Fruit fly (Drosophila melanogaster) whole organism, prepupa: ENCODE measurements around the gene CG3165.

ENCODE experiments used
- Blimp-1 ChIP-seq: fragments of 200-800 bp; sonication (Bioruptor generic); optimal IDR thresholded peaks from 3 replicates; lab custom pipeline; 2017; ENCODE audit warnings: missing biosample characterization, missing genetic modification characterization, mild to moderate bottlenecking, moderate library complexity, missing genetic modification reagents
- CG10669 ChIP-seq: fragments of 200-800 bp; sonication (Bioruptor generic); optimal IDR thresholded peaks from 3 replicates; lab custom pipeline; 2018; ENCODE audit warnings: missing biosample characterization, mild to moderate bottlenecking, missing genetic modification characterization, moderate library complexity
- CG11294 ChIP-seq: fragments of 200-800 bp; sonication (Bioruptor generic); IDR thresholded peaks from 2 replicates; pipeline ENCODE4 v1.3.6; 2022; ENCODE audit warnings: missing biosample characterization, missing genetic modification characterization
- CG15336 ChIP-seq: fragments of 200-800 bp; sonication (Bioruptor generic); IDR thresholded peaks from 2 replicates; pipeline ENCODE4 v1.3.6; 2022; ENCODE audit warnings: missing biosample characterization, missing genetic modification characterization
- CG1621 ChIP-seq: fragments of 200-800 bp; sonication (Bioruptor generic); optimal IDR thresholded peaks from 3 replicates; lab custom pipeline; 2018; ENCODE audit warnings: missing biosample characterization, mild to moderate bottlenecking, missing genetic modification characterization
- CG16779 ChIP-seq: fragments of 200-800 bp; sonication (Bioruptor generic); optimal IDR thresholded peaks from 3 replicates; lab custom pipeline; 2017; ENCODE audit warnings: missing biosample characterization, mild to moderate bottlenecking, missing genetic modification characterization
- CG32006 ChIP-seq: fragments of 200-800 bp; sonication (Bioruptor generic); optimal IDR thresholded peaks from 3 replicates; lab custom pipeline; 2017; ENCODE audit warnings: missing biosample characterization, mild to moderate bottlenecking, missing genetic modification characterization
- CG34406 ChIP-seq: fragments of 200-800 bp; sonication (Bioruptor generic); optimal IDR thresholded peaks from 3 replicates; lab custom pipeline; 2016; ENCODE audit warnings: missing biosample characterization, missing genetic modification characterization
- CG3919 ChIP-seq: fragments of 200-800 bp; sonication (Bioruptor generic); optimal IDR thresholded peaks from 3 replicates; lab custom pipeline; 2016; ENCODE audit warnings: missing biosample characterization, missing genetic modification characterization
- CG6163 ChIP-seq: fragments of 200-800 bp; sonication (Bioruptor generic); IDR thresholded peaks from 3 replicates; pipeline ENCODE4 v1.3.6; 2022; ENCODE audit warnings: missing biosample characterization, missing genetic modification characterization
- CG6276 ChIP-seq: fragments of 200-800 bp; sonication (Bioruptor generic); optimal IDR thresholded peaks from 2 replicates; lab custom pipeline; 2017; ENCODE audit warnings: missing biosample characterization, mild to moderate bottlenecking, missing genetic modification characterization
- CG6792 ChIP-seq: fragments of 200-800 bp; sonication (Bioruptor generic); optimal IDR thresholded peaks from 3 replicates; lab custom pipeline; 2016; ENCODE audit warnings: missing biosample characterization, missing genetic modification characterization
- CG8119 ChIP-seq: fragments of 200-800 bp; sonication (Bioruptor generic); IDR thresholded peaks from 3 replicates; pipeline ENCODE4 v1.3.6; 2022; ENCODE audit warnings: missing biosample characterization, missing genetic modification characterization
- CG8319 ChIP-seq: fragments of 200-800 bp; sonication (Bioruptor generic); optimal IDR thresholded peaks from 3 replicates; lab custom pipeline; 2016; ENCODE audit warnings: missing biosample characterization, missing genetic modification characterization
- Eip78C ChIP-seq: fragments of 200-800 bp; sonication (Bioruptor generic); peaks from one replicate; lab custom pipeline; 2016; ENCODE audit warnings: missing biosample characterization, missing genetic modification characterization
- Eip93F ChIP-seq: fragments of 200-800 bp; sonication (Bioruptor generic); optimal IDR thresholded peaks from 2 replicates; lab custom pipeline; 2016; ENCODE audit warnings: missing biosample characterization, mild to moderate bottlenecking, missing genetic modification characterization
- Ets21C ChIP-seq: fragments of 200-800 bp; sonication (Bioruptor generic); optimal IDR thresholded peaks from 3 replicates; lab custom pipeline; 2016; ENCODE audit warnings: missing biosample characterization, missing genetic modification characterization
- Ets96B ChIP-seq: fragments of 200-800 bp; optimal IDR thresholded peaks from 2 replicates; lab custom pipeline; 2019; ENCODE audit warnings: missing biosample characterization, mild to moderate bottlenecking, missing genetic modification characterization, moderate library complexity
- Gug ChIP-seq: fragments of 200-800 bp; sonication (Bioruptor generic); IDR thresholded peaks from 2 replicates; pipeline ENCODE4 v1.3.6; 2022; ENCODE audit warnings: missing biosample characterization, missing genetic modification characterization
- Hr38 ChIP-seq: sonication (Bioruptor generic); optimal IDR thresholded peaks from 2 replicates; lab custom pipeline; 2016; ENCODE audit warnings: missing biosample characterization, missing genetic modification characterization
- Hr39 ChIP-seq: fragments of 200-800 bp; sonication (Bioruptor generic); optimal IDR thresholded peaks from 2 replicates; lab custom pipeline; 2016; ENCODE audit warnings: missing biosample characterization, missing genetic modification characterization
- Hr4 ChIP-seq: fragments of 200-800 bp; sonication (Bioruptor generic); optimal IDR thresholded peaks from 3 replicates; lab custom pipeline; 2016; ENCODE audit warnings: missing biosample characterization, missing genetic modification characterization
- Met ChIP-seq: fragments of 200-800 bp; sonication (Bioruptor generic); optimal IDR thresholded peaks from 3 replicates; lab custom pipeline; 2016; ENCODE audit warnings: missing biosample characterization, missing genetic modification characterization
- OdsH ChIP-seq: fragments of 200-800 bp; sonication (Bioruptor generic); optimal IDR thresholded peaks from 3 replicates; lab custom pipeline; 2016; ENCODE audit warnings: missing biosample characterization, missing genetic modification characterization
- Sox102F ChIP-seq: fragments of 200-800 bp; sonication (Bioruptor generic); optimal IDR thresholded peaks from 2 replicates; lab custom pipeline; 2016; ENCODE audit warnings: missing biosample characterization, mild to moderate bottlenecking, missing genetic modification characterization
- Sox14 ChIP-seq: fragments of 200-800 bp; sonication (Bioruptor generic); optimal IDR thresholded peaks from 3 replicates; lab custom pipeline; 2016; ENCODE audit warnings: missing biosample characterization, missing genetic modification characterization
- achi ChIP-seq: fragments of 200-800 bp; sonication (Bioruptor generic); optimal IDR thresholded peaks from 3 replicates; lab custom pipeline; 2016; ENCODE audit warnings: missing biosample characterization, missing genetic modification characterization
- acj6 ChIP-seq: fragments of 200-800 bp; sonication (Bioruptor generic); optimal IDR thresholded peaks from 3 replicates; lab custom pipeline; 2016; ENCODE audit warnings: missing biosample characterization, missing genetic modification characterization
- cyc ChIP-seq: fragments of 200-800 bp; sonication (Bioruptor generic); optimal IDR thresholded peaks from 3 replicates; lab custom pipeline; 2016; ENCODE audit warnings: missing biosample characterization, missing genetic modification characterization
- dac ChIP-seq: fragments of 200-800 bp; sonication (Bioruptor generic); optimal IDR thresholded peaks from 2 replicates; lab custom pipeline; 2017; ENCODE audit warnings: missing biosample characterization, mild to moderate bottlenecking, missing genetic modification characterization
- dsx ChIP-seq: fragments of 200-800 bp; optimal IDR thresholded peaks from 3 replicates; lab custom pipeline; 2019; ENCODE audit warnings: missing biosample characterization, mild to moderate bottlenecking, missing genetic modification characterization, moderate library complexity; ENCODE audit not compliant: poor library complexity, severe bottlenecking
- eg ChIP-seq: fragments of 200-800 bp; sonication (Bioruptor generic); IDR thresholded peaks from 3 replicates; pipeline ENCODE4 v1.3.6; 2022; ENCODE audit warnings: missing biosample characterization, missing genetic modification characterization
- esn ChIP-seq: fragments of 200-800 bp; sonication (Bioruptor generic); optimal IDR thresholded peaks from 2 replicates; lab custom pipeline; 2016; ENCODE audit warnings: missing biosample characterization, mild to moderate bottlenecking, missing genetic modification characterization, moderate library complexity
- fd59A ChIP-seq: fragments of 200-800 bp; sonication (Bioruptor generic); optimal IDR thresholded peaks from 2 replicates; lab custom pipeline; 2017; ENCODE audit warnings: missing biosample characterization, mild to moderate bottlenecking, missing genetic modification characterization, missing genetic modification reagents
- fd85E ChIP-seq: fragments of 200-800 bp; sonication (Bioruptor generic); optimal IDR thresholded peaks from 3 replicates; lab custom pipeline; 2016; ENCODE audit warnings: missing biosample characterization, missing genetic modification characterization
- fkh ChIP-seq: fragments of 200-800 bp; sonication (Bioruptor generic); optimal IDR thresholded peaks from 3 replicates; lab custom pipeline; 2017; ENCODE audit warnings: missing biosample characterization, mild to moderate bottlenecking, missing genetic modification characterization, moderate library complexity
- lz ChIP-seq: fragments of 200-800 bp; sonication (Bioruptor generic); optimal IDR thresholded peaks from 3 replicates; lab custom pipeline; 2016; ENCODE audit warnings: missing biosample characterization, missing genetic modification characterization
- vri ChIP-seq: fragments of 200-800 bp; sonication (Bioruptor generic); optimal IDR thresholded peaks from 3 replicates; lab custom pipeline; 2016; ENCODE audit warnings: missing biosample characterization, mild to moderate bottlenecking, missing genetic modification characterization

Gene CG3165

DNA sequence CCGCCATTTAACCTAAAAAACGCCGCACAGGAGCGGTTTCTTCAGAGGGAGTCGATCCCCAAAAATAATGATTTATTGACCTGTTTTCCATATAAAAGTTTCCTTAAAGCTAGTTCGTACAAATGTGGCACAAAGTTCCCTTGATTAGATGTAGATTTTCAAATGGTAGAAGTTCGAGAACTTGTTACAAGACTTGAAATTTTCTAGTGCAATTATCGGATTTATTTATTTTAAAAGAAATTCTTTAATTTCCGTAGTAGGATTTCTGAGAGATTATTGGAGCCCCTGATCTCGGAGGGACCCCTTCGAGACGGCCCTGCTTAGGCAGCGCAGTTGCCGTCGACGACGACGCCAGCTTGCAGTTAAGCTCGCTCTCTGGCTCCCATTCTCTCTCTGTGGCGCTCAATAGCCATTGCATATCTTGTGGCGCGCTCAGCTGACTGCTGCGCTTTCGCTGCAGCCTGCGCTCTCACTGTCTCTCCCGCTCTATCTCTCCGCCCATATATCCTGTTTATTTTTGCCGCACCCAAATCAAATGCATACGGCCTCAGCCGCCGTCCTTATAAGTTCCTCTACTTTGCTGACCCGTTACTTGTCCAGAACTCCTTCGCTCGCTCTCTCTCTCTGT, 19.3 kb upstream of the CG3165 start (continued):
- TF ChIP-seq fd59A (GFP tag; lab: Kevin White, UChicago) (peak; percentile 89), cyc (GFP tag; lab: Kevin White, UChicago) (peak; percentile 95), fd85E (GFP tag; lab: Kevin White, UChicago) (peak; percentile 56), CG11294 (GFP tag; lab: Robert Waterston, UW) (peak; percentile 75; the same call in 1 of the 2 replicates), CG3919 (GFP tag; lab: Kevin White, UChicago) (peak; percentile 91), CG32006 (GFP tag; lab: Kevin White, UChicago) (peak; percentile 94), Gug (GFP tag; lab: Robert Waterston, UW) (peak; percentile 81), Ets21C (GFP tag; lab: Kevin White, UChicago) (peak; percentile 93), CG16779 (tag; lab: Kevin White, UChicago) (peak; percentile 84), Hr4 (GFP tag; lab: Kevin White, UChicago) (peak; percentile 94), CG34406 (GFP tag; lab: Kevin White, UChicago) (peak; percentile 85), vri (GFP tag; lab: Kevin White, UChicago) (peak; percentile 71), Eip78C (peak; percentile 97), CG10669 (GFP tag; lab: Kevin White, UChicago) (peak; percentile 90), CG15336 (GFP tag; lab: Robert Waterston, UW) (peak; percentile 73), CG8119 (GFP tag; lab: Robert Waterston, UW) (peak; percentile 89), CG8319 (GFP tag; lab: Kevin White, UChicago) (peak; percentile 91), esn (GFP tag; lab: Kevin White, UChicago) (peak; percentile 95), dsx (peak; percentile 91), OdsH (GFP tag; lab: Kevin White, UChicago) (peak; percentile 92), CG6276 (GFP tag; lab: Kevin White, UChicago) (peak; percentile 90), CG1621 (tag; lab: Kevin White, UChicago) (peak; percentile 67), Sox102F (GFP tag; lab: Kevin White, UChicago) (peak; percentile 91), lz (peak; percentile 94), achi (GFP tag; lab: Kevin White, UChicago) (peak; percentile 91), Ets96B (tag; lab: Kevin White, UChicago) (peak; percentile 87), Met (GFP tag; lab: Kevin White, UChicago) (peak; percentile 93), Eip93F (GFP tag; lab: Kevin White, UChicago) (no peak), acj6 (GFP tag; lab: Kevin White, UChicago) (peak; percentile 91), Hr38 (GFP tag; lab: Kevin White, UChicago) (peak; percentile 22), Blimp-1 (GFP tag; lab: Kevin White, UChicago) (peak; percentile 82), dac (GFP tag; lab: Kevin White, UChicago) (peak; percentile 85)

DNA sequence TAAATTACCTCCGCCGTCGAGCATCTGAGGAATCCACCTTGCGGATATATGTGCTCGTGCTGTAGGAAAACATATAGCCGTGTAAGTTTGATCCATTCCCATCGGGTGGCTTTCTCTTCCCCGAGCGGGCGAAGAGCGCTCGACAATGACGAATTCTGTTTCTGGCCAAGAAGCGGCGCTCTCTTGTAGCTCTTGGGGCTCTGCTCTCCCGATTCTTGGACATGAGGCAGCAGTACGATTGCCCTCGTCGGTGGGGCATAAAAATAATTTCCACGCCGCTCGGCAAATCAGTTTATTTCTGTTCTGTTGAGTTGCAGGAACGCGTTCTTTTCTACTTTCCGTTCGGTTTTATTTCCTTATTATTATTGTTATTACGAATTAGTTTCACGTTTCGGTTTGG, 18.1 kb upstream of the CG3165 start:
- TF ChIP-seq eg (no peak), Eip78C (no peak), CG6792 (GFP tag; lab: Kevin White, UChicago) (no peak), Sox14 (GFP tag; lab: Kevin White, UChicago) (no peak), fd85E (GFP tag; lab: Kevin White, UChicago) (no peak), CG15336 (GFP tag; lab: Robert Waterston, UW) (peak; percentile 14; the same call in 1 of the 2 replicates)

DNA sequence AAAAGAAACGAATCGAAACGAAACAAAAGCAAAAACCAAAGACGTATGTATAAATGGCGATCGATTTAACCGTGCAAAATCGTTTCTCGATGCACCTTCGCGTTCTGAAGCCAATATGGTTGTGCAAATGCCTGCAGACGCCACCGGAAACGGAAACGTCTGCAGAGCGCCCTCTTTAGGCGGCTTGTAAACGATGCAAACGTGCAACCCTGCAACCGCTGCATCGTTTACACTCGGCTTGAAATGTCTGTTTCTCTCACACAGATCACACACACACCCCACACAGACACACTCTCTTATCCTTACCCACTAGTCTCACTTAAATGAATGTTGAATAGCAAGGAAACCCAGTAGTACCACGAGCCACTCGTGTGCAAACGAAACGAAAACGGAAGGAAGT, 10.0 kb upstream of the CG3165 start:
- TF ChIP-seq cyc (GFP tag; lab: Kevin White, UChicago) (no peak), CG8119 (GFP tag; lab: Robert Waterston, UW) (no peak), CG6792 (GFP tag; lab: Kevin White, UChicago) (no peak), fkh (GFP tag; lab: Kevin White, UChicago) (no peak), OdsH (GFP tag; lab: Kevin White, UChicago) (no peak), Hr39 (GFP tag; lab: Kevin White, UChicago) (no peak), CG6163 (GFP tag; lab: Robert Waterston, UW) (0 out of 3 replicates have a peak, but pooled peaks have one; percentile 24), fd59A (GFP tag; lab: Kevin White, UChicago) (no peak)
